Worm (Caenorhabditis elegans) whole organism, L4/young adult: ENCODE measurements around the gene dct-12.

Experiments used
- W03F9.2 ChIP-seq: fragments of 150-350 bp; optimal IDR thresholded peaks from 2 replicates; lab custom pipeline; 2014; ENCODE audit warnings: missing biosample characterization, missing genetic modification characterization
- dao-5 ChIP-seq: sonication (generic microtip); optimal IDR thresholded peaks from 2 replicates; lab custom pipeline; 2016; ENCODE audit warnings: missing genotype, missing genetic modification characterization, moderate library complexity, missing compliant biosample characterization
- him-1 ChIP-seq: sonication (generic microtip); optimal IDR thresholded peaks from 2 replicates; lab custom pipeline; 2016; ENCODE audit warnings: missing genotype, missing genetic modification reagents, missing genetic modification characterization, missing compliant biosample characterization

DNA sequence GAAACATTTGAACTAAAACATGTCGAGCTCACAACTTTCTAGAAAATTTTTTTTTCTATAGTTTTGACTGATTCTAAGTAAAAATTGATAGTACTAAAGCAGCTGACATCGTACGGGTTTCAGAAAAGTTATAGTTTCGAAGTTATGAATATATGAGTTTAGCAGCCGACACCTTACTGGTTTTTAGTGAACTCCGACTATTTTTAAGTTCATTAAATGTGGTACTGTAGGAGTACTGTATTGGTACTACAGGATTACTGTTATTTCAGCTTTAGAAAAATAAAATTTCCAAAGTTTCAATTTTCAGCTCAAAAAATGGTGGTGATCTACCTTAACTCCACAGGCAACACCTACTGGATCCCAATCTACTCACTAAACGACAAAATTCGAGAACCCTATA is 33.3 kb upstream of the dct-12 start, which contains the start of gene sre-37:
- no peak for TF ChIP-seq him-1 (tag; lab: Kevin White, UChicago)
- no peak for TF ChIP-seq W03F9.2 (tag; lab: Kevin White, UChicago)
- no peak for TF ChIP-seq dao-5 (tag; lab: Kevin White, UChicago)
